Worm (Caenorhabditis elegans): Measurements from ENCODE around the gene nhr-105.
A peak's percentile ranks its signal among the peaks of the same experiment; 100 is the strongest.

Gene nhr-105

DNA sequence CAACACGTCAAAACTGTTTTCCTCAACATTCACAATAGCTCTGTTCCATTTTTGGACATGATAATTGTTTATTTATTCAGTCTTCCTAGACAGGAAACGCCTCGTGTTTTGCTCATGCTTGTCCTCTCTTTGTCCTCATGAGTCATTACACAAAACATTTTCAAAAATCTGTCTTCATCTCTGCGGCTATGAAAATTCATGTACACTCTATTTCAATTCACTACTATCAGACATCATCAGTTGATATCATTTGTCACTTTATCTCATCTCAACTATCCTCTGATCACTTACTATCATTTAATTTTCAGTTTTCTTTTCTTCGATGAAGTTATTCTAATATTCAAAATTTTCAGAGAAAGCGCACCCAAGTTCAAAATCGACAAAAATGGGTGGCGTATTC, 26.1 kb upstream of the nhr-105 start, which contains the start of gene adah-1:
TSS of gene adah-1 (plus strand) at position 354 of the 400 bp plus-strand sequence.
- no peak for TF ChIP-seq jun-1 (tag; optimal IDR thresholded peaks at IDR 0.05)
- no peak for TF ChIP-seq tbx-2 (tag; optimal IDR thresholded peaks at IDR 0.05)
- TF ChIP-seq mml-1 (tag; optimal IDR thresholded peaks at IDR 0.05): peak; percentile 15
- no peak for TF ChIP-seq ztf-11 (tag; optimal IDR thresholded peaks at IDR 0.05)
- no peak for TF ChIP-seq sea-2 (GFP tag; optimal IDR thresholded peaks at IDR 0.05)
- TF ChIP-seq nhr-28 (tag; optimal IDR thresholded peaks at IDR 0.05): no peak

DNA sequence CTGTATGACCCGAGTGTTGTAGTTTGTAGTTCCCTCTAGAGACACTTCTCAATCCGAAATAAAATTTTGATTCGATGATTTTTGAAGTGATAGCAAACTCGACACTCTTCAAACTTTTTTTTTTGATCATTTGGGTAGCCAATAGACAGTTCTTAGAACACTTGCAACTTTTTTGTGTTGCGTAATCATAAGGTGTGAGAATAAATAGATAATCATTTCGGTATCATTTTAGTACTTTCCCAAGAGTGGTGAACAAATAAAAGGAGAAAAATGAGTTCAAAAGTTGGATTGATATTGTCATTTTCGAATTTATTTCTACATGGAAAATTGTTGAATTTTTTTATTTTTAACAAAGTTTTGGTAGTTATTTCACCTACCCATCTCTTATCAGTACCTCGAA, 25.1 kb upstream of the nhr-105 start:
- no peak for TF ChIP-seq tbx-2 (tag; optimal IDR thresholded peaks at IDR 0.05)
- TF ChIP-seq pqm-1 (tag; optimal IDR thresholded peaks at IDR 0.05): peak; percentile 39
- TF ChIP-seq fkh-2 (tag; optimal IDR thresholded peaks at IDR 0.05): no peak
- TF ChIP-seq nhr-77 (tag; optimal IDR thresholded peaks at IDR 0.05): no peak
- TF ChIP-seq nfya-1 (tag; optimal IDR thresholded peaks at IDR 0.05; ENCODE audit: insufficient read depth): no peak
- TF ChIP-seq hmg-11 (tag; optimal IDR thresholded peaks at IDR 0.05): no peak
- TF ChIP-seq nhr-23 (tag; optimal IDR thresholded peaks at IDR 0.05): no peak
- no peak for TF ChIP-seq nhr-12 (tag; optimal IDR thresholded peaks at IDR 0.05)
- peak; percentile 49 for TF ChIP-seq elt-2 (tag; optimal IDR thresholded peaks at IDR 0.05)
- no peak for TF ChIP-seq unc-39 (tag; optimal IDR thresholded peaks at IDR 0.05)
- no peak for TF ChIP-seq fkh-10 (GFP tag; optimal IDR thresholded peaks at IDR 0.05)
- TF ChIP-seq lin-39 (tag; optimal IDR thresholded peaks at IDR 0.05): no peak
- no peak for TF ChIP-seq nhr-237 (tag; optimal IDR thresholded peaks at IDR 0.05)
- TF ChIP-seq eor-1 (tag; optimal IDR thresholded peaks at IDR 0.05): no peak
- no peak for TF ChIP-seq ceh-28 (tag; optimal IDR thresholded peaks at IDR 0.05)

DNA sequence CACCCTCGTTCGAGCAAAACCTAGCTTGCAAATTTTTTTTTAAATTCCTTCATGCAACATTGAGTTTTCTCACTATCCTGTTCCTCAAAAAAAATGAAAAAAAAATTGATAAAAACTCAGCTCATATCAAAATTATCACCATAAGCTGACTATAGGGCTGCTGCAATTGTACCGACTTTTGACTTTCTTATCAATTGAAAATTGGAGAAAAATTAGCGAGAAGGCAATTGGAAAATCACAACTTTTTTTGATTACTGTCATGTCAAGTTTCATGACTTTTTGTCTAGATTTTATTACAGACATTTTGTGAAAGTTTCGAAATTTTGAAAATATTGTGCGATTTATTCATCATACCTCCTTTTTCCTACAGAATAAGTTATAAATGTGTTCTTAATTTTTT, 24.1 kb upstream of the nhr-105 start:
- peak; percentile 67 for TF ChIP-seq pqm-1 (tag; optimal IDR thresholded peaks at IDR 0.05)
- peak; percentile 8 for TF ChIP-seq pha-4 (tag; optimal IDR thresholded peaks at IDR 0.05)
- no peak for TF ChIP-seq elt-1 (tag; optimal IDR thresholded peaks at IDR 0.05)
- no peak for TF ChIP-seq ztf-4 (tag; optimal IDR thresholded peaks at IDR 0.05)
- no peak for TF ChIP-seq hmg-11 (tag; optimal IDR thresholded peaks at IDR 0.05)
- TF ChIP-seq ztf-11 (tag; optimal IDR thresholded peaks at IDR 0.05): no peak
- peak; percentile 90 for TF ChIP-seq elt-2 (tag; optimal IDR thresholded peaks at IDR 0.05)

DNA sequence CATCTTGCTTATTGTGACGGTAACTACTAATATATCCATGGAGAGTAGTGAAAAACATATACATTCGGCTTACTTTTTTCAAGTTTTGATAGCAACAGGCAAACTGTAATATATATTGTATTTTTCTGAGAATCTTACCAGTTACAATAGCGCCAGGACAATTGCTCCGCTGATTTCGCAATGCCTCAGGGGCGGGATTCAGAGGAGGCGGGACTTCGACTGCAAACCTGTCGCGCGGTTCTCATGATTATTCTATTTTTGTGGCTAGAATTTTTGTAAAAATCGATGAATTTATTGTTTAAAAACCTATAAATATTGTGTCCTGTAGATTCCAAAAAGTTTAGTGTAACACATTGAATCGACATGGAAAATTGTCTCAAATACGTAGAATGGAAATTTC, 18.9 kb upstream of the nhr-105 start:
- TF ChIP-seq nhr-12 (tag; optimal IDR thresholded peaks at IDR 0.05): no peak
- no peak for TF ChIP-seq nhr-28 (tag; optimal IDR thresholded peaks at IDR 0.05)
- no peak for TF ChIP-seq skn-1 (tag; optimal IDR thresholded peaks at IDR 0.05)
- no peak for TF ChIP-seq nhr-237 (tag; optimal IDR thresholded peaks at IDR 0.05)
- TF ChIP-seq fkh-10 (GFP tag; optimal IDR thresholded peaks at IDR 0.05): peak; percentile 58

DNA sequence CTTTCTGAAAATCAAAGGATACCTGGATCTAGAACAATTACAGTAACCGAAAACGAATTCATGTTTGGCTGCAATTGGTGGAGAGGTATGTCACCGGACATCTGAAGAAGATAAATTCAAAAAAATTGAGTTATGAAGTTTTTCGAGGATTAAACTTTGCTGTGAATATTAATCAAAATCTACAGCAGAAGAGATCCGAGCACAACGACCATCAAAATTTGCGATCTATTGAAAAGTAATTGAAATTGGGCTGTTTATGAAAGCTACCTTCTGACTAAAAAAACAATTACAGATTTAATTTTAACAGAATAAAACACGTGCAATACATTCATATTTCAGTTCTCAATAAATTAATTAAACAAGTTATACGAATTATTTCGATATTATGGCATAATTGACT, 17.5 kb upstream of the nhr-105 start, which contains the start of gene C06G3.8:
TSS of gene C06G3.8 (minus strand) at position 101 of the 400 bp plus-strand sequence.
- TF ChIP-seq ztf-11 (tag; optimal IDR thresholded peaks at IDR 0.05) (no peak), elt-2 (tag; optimal IDR thresholded peaks at IDR 0.05) (no peak), lin-15B (tag; optimal IDR thresholded peaks at IDR 0.05) (no peak), mml-1 (tag; optimal IDR thresholded peaks at IDR 0.05) (no peak), jun-1 (tag; optimal IDR thresholded peaks at IDR 0.05) (no peak), nhr-25 (tag; optimal IDR thresholded peaks at IDR 0.05) (no peak), R02D3.7 (tag; optimal IDR thresholded peaks at IDR 0.05) (no peak), ceh-28 (tag; optimal IDR thresholded peaks at IDR 0.05) (no peak), skn-1 (tag; optimal IDR thresholded peaks at IDR 0.05) (no peak)

DNA sequence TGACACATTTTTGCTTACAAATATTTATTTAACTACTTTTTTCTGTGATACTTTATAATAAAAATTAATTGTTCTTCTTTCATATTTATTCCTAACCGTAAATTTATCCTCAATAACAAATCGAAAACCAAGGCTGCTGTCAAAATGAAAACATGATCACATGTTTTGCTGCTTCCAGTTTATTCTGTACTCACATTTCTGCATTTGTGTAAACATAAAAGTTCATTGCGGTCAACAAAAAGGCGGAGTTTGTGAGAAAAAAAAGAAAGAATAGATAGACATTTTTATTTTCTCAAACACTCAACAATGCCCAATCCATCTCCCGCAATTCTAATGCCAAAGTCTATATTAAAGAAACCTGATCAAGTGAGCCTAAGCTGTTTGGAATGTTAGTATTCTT, 14.1 kb upstream of the nhr-105 start, which contains the start of gene C06G3.3:
TSS of gene C06G3.3 (plus strand) at position 301 of the 400 bp plus-strand sequence.
- TF ChIP-seq jun-1 (tag; optimal IDR thresholded peaks at IDR 0.05): no peak
- no peak for TF ChIP-seq eor-1 (tag; optimal IDR thresholded peaks at IDR 0.05)
- no peak for TF ChIP-seq aly-2 (tag; optimal IDR thresholded peaks at IDR 0.05)
- TF ChIP-seq pha-4 (tag; optimal IDR thresholded peaks at IDR 0.05): peak; percentile 58

DNA sequence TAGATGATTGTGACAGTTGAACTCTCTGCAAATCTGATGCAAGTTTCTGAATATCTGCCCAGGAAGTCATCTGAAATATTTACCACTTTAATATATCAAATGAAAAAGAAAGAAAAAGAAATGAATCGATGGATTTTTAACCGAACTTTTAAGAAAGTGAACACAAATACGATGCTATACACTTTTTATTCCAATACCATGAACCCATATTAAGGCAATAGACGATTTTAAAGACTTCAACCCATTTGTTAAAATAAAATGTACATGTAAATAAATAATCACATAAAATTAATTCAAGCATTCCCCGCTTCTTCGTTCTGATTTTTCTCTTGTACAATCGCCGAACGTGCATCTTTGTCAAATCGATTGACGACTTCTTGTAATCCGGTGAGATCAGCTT, 13.2 kb upstream of the nhr-105 start, which contains the start of gene ufl-1:
TSS of gene ufl-1 (minus strand) at position 70 of the 400 bp plus-strand sequence.
- TF ChIP-seq lsy-12 (tag; optimal IDR thresholded peaks at IDR 0.05): no peak
- TF ChIP-seq R02D3.7 (tag; optimal IDR thresholded peaks at IDR 0.05): no peak
- TF ChIP-seq tbx-2 (tag; optimal IDR thresholded peaks at IDR 0.05): no peak
- TF ChIP-seq fkh-10 (GFP tag; optimal IDR thresholded peaks at IDR 0.05): no peak
- TF ChIP-seq fkh-2 (tag; optimal IDR thresholded peaks at IDR 0.05): no peak
- no peak for TF ChIP-seq lin-15B (tag; optimal IDR thresholded peaks at IDR 0.05)
- no peak for TF ChIP-seq nhr-77 (tag; optimal IDR thresholded peaks at IDR 0.05)
- TF ChIP-seq daf-12 (tag; optimal IDR thresholded peaks at IDR 0.05): no peak
- no peak for TF ChIP-seq nhr-43 (tag; optimal IDR thresholded peaks at IDR 0.05; ENCODE audit: poor library complexity, severe bottlenecking)
- no peak for TF ChIP-seq nhr-25 (tag; optimal IDR thresholded peaks at IDR 0.05)
- no peak for TF ChIP-seq ceh-82 (tag; optimal IDR thresholded peaks at IDR 0.05)
- no peak for TF ChIP-seq nhr-237 (tag; optimal IDR thresholded peaks at IDR 0.05)
- TF ChIP-seq eor-1 (tag; optimal IDR thresholded peaks at IDR 0.05): no peak
- no peak for TF ChIP-seq nhr-11 (tag; optimal IDR thresholded peaks at IDR 0.05)
- no peak for TF ChIP-seq ztf-11 (tag; optimal IDR thresholded peaks at IDR 0.05)
- TF ChIP-seq skn-1 (tag; optimal IDR thresholded peaks at IDR 0.05): no peak
- no peak for TF ChIP-seq nfya-1 (tag; optimal IDR thresholded peaks at IDR 0.05; ENCODE audit: insufficient read depth)
- TF ChIP-seq nhr-28 (tag; optimal IDR thresholded peaks at IDR 0.05): no peak
- TF ChIP-seq jun-1 (tag; optimal IDR thresholded peaks at IDR 0.05): no peak
